Fruit fly (Drosophila melanogaster) Kc167 (cell line): Measurements from ENCODE around the gene CG31268.

Experiments
- Myc ChIP-seq: fragments of >200 bp; optimal IDR thresholded peaks from 2 replicates; lab custom pipeline; 2017; ENCODE audit warnings: missing external identifiers
- h ChIP-seq: fragments of >200 bp; optimal IDR thresholded peaks from 3 replicates; lab custom pipeline; 2018; ENCODE audit warnings: missing external identifiers
- insv ChIP-seq: fragments of >200 bp; optimal IDR thresholded peaks from 3 replicates; lab custom pipeline; 2018; ENCODE audit warnings: missing external identifiers
- psq ChIP-seq: fragments of >200 bp; optimal IDR thresholded peaks from 2 replicates; lab custom pipeline; 2017; ENCODE audit warnings: missing external identifiers
- ttk ChIP-seq: sonication (Bioruptor generic); optimal IDR thresholded peaks from 2 replicates; lab custom pipeline; 2017; ENCODE audit warnings: missing external identifiers

- TF ChIP-seq h (lab: Kevin White, UChicago) (no peak), Myc (no peak), ttk (lab: Kevin White, UChicago) (no peak), psq (lab: Kevin White, UChicago) (no peak), insv (lab: Kevin White, UChicago) (no peak)
Measured at dm6 chr3R:17066828-17067430, 35.3 kb downstream of the CG31268 start.
